Fruit fly (Drosophila melanogaster) S2 (cell line): ENCODE results near the gene CG4408.

Experiments
- CG8478 ChIP-seq: fragments of >200 bp; optimal IDR thresholded peaks from 2 replicates; lab custom pipeline; 2018
- CTCF ChIP-seq, 2 experiments: fragments of >200 bp; optimal IDR thresholded peaks; 2 replicates each; lab custom pipeline; 2018

- no peak for TF ChIP-seq CG8478 (lab: Kevin White, UChicago)
- no peak for TF ChIP-seq CTCF (optimal IDR thresholded peaks at IDR 0.05; lab: Kevin White, UChicago)
Observed at dm6 chr3R:23368235-23368634, 4.9 kb upstream of the CG4408 start.
